Worm (Caenorhabditis elegans): Measurements from ENCODE around the gene W01B6.8.

The W01B6.8 gene

ce11 chrIV:10095171-10095570, 11.0 kb upstream of the W01B6.8 start, which contains the start of the genes C04G2.5 and msp-36:
Gene C04G2.5, minus strand, starts transcription at chrIV:10095271.
Gene msp-36, plus strand, starts transcription at chrIV:10095433.
- no peak for TF ChIP-seq fos-1 (tag; optimal IDR thresholded peaks at IDR 0.05)
- no peak for TF ChIP-seq snpc-4 (tag; optimal IDR thresholded peaks at IDR 0.05)
- TF ChIP-seq aly-2 (tag; optimal IDR thresholded peaks at IDR 0.05) = no peak
- no peak for TF ChIP-seq unc-62 (GFP tag; optimal IDR thresholded peaks at IDR 0.05)
- TF ChIP-seq ceh-16 (tag; optimal IDR thresholded peaks at IDR 0.05) = no peak
- no peak for TF ChIP-seq lin-39 (tag; optimal IDR thresholded peaks at IDR 0.05)
- no peak for TF ChIP-seq ama-1 (optimal IDR thresholded peaks at IDR 0.05)
- TF ChIP-seq nhr-12 (tag; optimal IDR thresholded peaks at IDR 0.05) = no peak
- TF ChIP-seq lin-15B (tag; optimal IDR thresholded peaks at IDR 0.05) = no peak
- TF ChIP-seq nhr-23 (tag; optimal IDR thresholded peaks at IDR 0.05) = no peak
- no peak for TF ChIP-seq nhr-76 (tag; optimal IDR thresholded peaks at IDR 0.05)
- TF ChIP-seq ztf-4 (tag; optimal IDR thresholded peaks at IDR 0.05) = no peak

ce11 chrIV:10090358-10090757, 6.2 kb upstream of the W01B6.8 start, which contains the start of gene ttbk-5:
Gene ttbk-5, plus strand, starts transcription at chrIV:10090658.
- TF ChIP-seq R02D3.7 (tag; optimal IDR thresholded peaks at IDR 0.05) (no peak), nhr-23 (tag; optimal IDR thresholded peaks at IDR 0.05) (no peak), daf-12 (tag; optimal IDR thresholded peaks at IDR 0.05) (no peak), lsy-12 (tag; optimal IDR thresholded peaks at IDR 0.05) (no peak), nfya-1 (tag; optimal IDR thresholded peaks at IDR 0.05; ENCODE audit: insufficient read depth) (no peak), fkh-10 (GFP tag; optimal IDR thresholded peaks at IDR 0.05) (no peak), nhr-12 (tag; optimal IDR thresholded peaks at IDR 0.05) (no peak), ztf-4 (tag; optimal IDR thresholded peaks at IDR 0.05) (no peak), ZK546.5 (tag; optimal IDR thresholded peaks at IDR 0.05) (no peak), nhr-76 (tag; optimal IDR thresholded peaks at IDR 0.05) (no peak), nhr-25 (tag; optimal IDR thresholded peaks at IDR 0.05) (no peak), ama-1 (optimal IDR thresholded peaks at IDR 0.05) (no peak), mml-1 (tag; optimal IDR thresholded peaks at IDR 0.05) (no peak), fkh-2 (tag; optimal IDR thresholded peaks at IDR 0.05) (no peak), egl-27 (tag; optimal IDR thresholded peaks at IDR 0.05) (no peak)

- TF ChIP-seq pqm-1 (tag; optimal IDR thresholded peaks at IDR 0.05) (no peak), egl-27 (tag; optimal IDR thresholded peaks at IDR 0.05) (no peak), ceh-82 (tag; optimal IDR thresholded peaks at IDR 0.05) (no peak), elt-2 (tag; optimal IDR thresholded peaks at IDR 0.05) (no peak), nhr-11 (tag; optimal IDR thresholded peaks at IDR 0.05) (no peak), ceh-9 (tag; optimal IDR thresholded peaks at IDR 0.05) (no peak), nhr-23 (tag; optimal IDR thresholded peaks at IDR 0.05) (no peak), fkh-10 (GFP tag; optimal IDR thresholded peaks at IDR 0.05) (no peak)
Measured at ce11 chrIV:10089777-10090176, 5.6 kb upstream of the W01B6.8 start, which contains the start of gene ttr-39. Gene ttr-39, minus strand, starts transcription at chrIV:10089877.

- TF ChIP-seq pqm-1 (tag; optimal IDR thresholded peaks at IDR 0.05) = peak; percentile 17
- TF ChIP-seq egl-5 (tag; optimal IDR thresholded peaks at IDR 0.05) = no peak
- no peak for TF ChIP-seq fos-1 (tag; optimal IDR thresholded peaks at IDR 0.05)
- TF ChIP-seq ztf-11 (tag; optimal IDR thresholded peaks at IDR 0.05) = no peak
- TF ChIP-seq elt-3 (tag; optimal IDR thresholded peaks at IDR 0.05) = no peak
- no peak for TF ChIP-seq nhr-12 (tag; optimal IDR thresholded peaks at IDR 0.05)
- TF ChIP-seq fkh-10 (GFP tag; optimal IDR thresholded peaks at IDR 0.05) = peak; percentile 23
- no peak for TF ChIP-seq unc-62 (GFP tag; optimal IDR thresholded peaks at IDR 0.05)
- TF ChIP-seq unc-39 (tag; optimal IDR thresholded peaks at IDR 0.05) = no peak
- TF ChIP-seq lin-15B (tag; optimal IDR thresholded peaks at IDR 0.05) = peak; percentile 93
- peak; percentile 70 for TF ChIP-seq nhr-25 (tag; optimal IDR thresholded peaks at IDR 0.05)
- peak; percentile 84 for TF ChIP-seq nfya-1 (tag; optimal IDR thresholded peaks at IDR 0.05; ENCODE audit: insufficient read depth)
- TF ChIP-seq mdl-1 (tag; optimal IDR thresholded peaks at IDR 0.05) = no peak
- no peak for TF ChIP-seq ceh-28 (tag; optimal IDR thresholded peaks at IDR 0.05)
- TF ChIP-seq aly-2 (tag; optimal IDR thresholded peaks at IDR 0.05) = no peak
- TF ChIP-seq snpc-4 (tag; optimal IDR thresholded peaks at IDR 0.05) = peak; percentile 36
- TF ChIP-seq jun-1 (tag; optimal IDR thresholded peaks at IDR 0.05) = peak; percentile 10
- no peak for TF ChIP-seq nhr-28 (tag; optimal IDR thresholded peaks at IDR 0.05)
- no peak for TF ChIP-seq daf-12 (tag; optimal IDR thresholded peaks at IDR 0.05)
- no peak for TF ChIP-seq nhr-67 (tag; optimal IDR thresholded peaks at IDR 0.05)
- TF ChIP-seq R02D3.7 (tag; optimal IDR thresholded peaks at IDR 0.05) = peak; percentile 71
- TF ChIP-seq ceh-16 (tag; optimal IDR thresholded peaks at IDR 0.05) = no peak
- TF ChIP-seq ceh-82 (tag; optimal IDR thresholded peaks at IDR 0.05) = no peak
- no peak for TF ChIP-seq lsy-12 (tag; optimal IDR thresholded peaks at IDR 0.05)
- TF ChIP-seq nhr-237 (tag; optimal IDR thresholded peaks at IDR 0.05) = no peak
- peak; percentile 54 for TF ChIP-seq nhr-23 (tag; optimal IDR thresholded peaks at IDR 0.05)
- no peak for TF ChIP-seq eor-1 (tag; optimal IDR thresholded peaks at IDR 0.05)
- TF ChIP-seq nhr-43 (tag; optimal IDR thresholded peaks at IDR 0.05; ENCODE audit: poor library complexity, severe bottlenecking) = peak; percentile 74
- TF ChIP-seq ceh-9 (tag; optimal IDR thresholded peaks at IDR 0.05) = no peak
- TF ChIP-seq lin-39 (tag; optimal IDR thresholded peaks at IDR 0.05) = peak; percentile 70
- TF ChIP-seq elt-2 (tag; optimal IDR thresholded peaks at IDR 0.05) = no peak
- peak; percentile 4 for TF ChIP-seq skn-1 (tag; optimal IDR thresholded peaks at IDR 0.05)
Measured at ce11 chrIV:10085401-10086187, 1.4 kb upstream of the W01B6.8 start, which contains the start of the genes col-2 and ndc-80. Gene col-2, minus strand, starts transcription at chrIV:10085451. Gene ndc-80, plus strand, starts transcription at chrIV:10086137.

All from whole organism, L3 larva.